Worm (Caenorhabditis elegans): ENCODE measurements around the gene T26E4.10.

ce11 chrV:15831586-15831985 is 33.6 kb upstream of the T26E4.10 start, which contains the start of gene srbc-56:
- TF ChIP-seq ztf-23 (GFP tag; IDR thresholded peaks at IDR 0.05) (no peak), ztf-29 (GFP tag; IDR thresholded peaks at IDR 0.05) (no peak), klf-2 (GFP tag; conservative IDR thresholded peaks at IDR 0.05) (no peak), med-1 (GFP tag; optimal IDR thresholded peaks at IDR 0.05; ENCODE audit: insufficient read depth) (no peak), flt-1 (GFP tag; IDR thresholded peaks at IDR 0.05) (no peak), T22C8.4 (GFP tag; IDR thresholded peaks at IDR 0.05) (no peak), tab-1 (GFP tag; IDR thresholded peaks at IDR 0.05) (no peak), ref-1 (GFP tag; conservative IDR thresholded peaks at IDR 0.05) (no peak), cog-1 (tag; optimal IDR thresholded peaks at IDR 0.05) (no peak)
